Worm (Caenorhabditis elegans) whole organism, early embryonic: ENCODE data around the gene clic-1.
"Not testable (repeated sequence)": the region's sequence is repeated elsewhere in the genome, so short reads cannot be mapped to it uniquely, and the experiment has no call there.

ENCODE experiments used
- B0310.2 ChIP-seq: sonication (generic microtip); optimal IDR thresholded peaks from 2 replicates; lab custom pipeline; 2016; ENCODE audit warnings: mild to moderate bottlenecking, missing genetic modification characterization, missing compliant biosample characterization
- F13C5.2 ChIP-seq: sonication (generic microtip); optimal IDR thresholded peaks from 2 replicates; lab custom pipeline; 2017; ENCODE audit warnings: mild to moderate bottlenecking, missing genetic modification characterization, inconsistent platforms, missing compliant biosample characterization
- aly-1 ChIP-seq: sonication (generic microtip); optimal IDR thresholded peaks from 2 replicates; lab custom pipeline; 2016; ENCODE audit warnings: missing genetic modification characterization, missing compliant biosample characterization
- ama-1 ChIP-seq: fragments of 150-350 bp; optimal IDR thresholded peaks from 2 replicates; lab custom pipeline; 2014
- ceh-13 ChIP-seq: fragments of 200-800 bp; sonication (Bioruptor generic); optimal IDR thresholded peaks from 2 replicates; lab custom pipeline; 2018; ENCODE audit warnings: mild to moderate bottlenecking, missing genetic modification characterization, missing compliant biosample characterization
- ceh-36 ChIP-seq: sonication (generic microtip); optimal IDR thresholded peaks from 2 replicates; lab custom pipeline; 2016; ENCODE audit warnings: missing genetic modification characterization, inconsistent platforms, missing compliant biosample characterization
- ets-7 ChIP-seq: sonication (generic microtip); optimal IDR thresholded peaks from 2 replicates; lab custom pipeline; 2016; ENCODE audit warnings: missing genotype, missing genetic modification characterization, missing compliant biosample characterization
- flt-1 ChIP-seq: fragments of 200-800 bp; sonication (Bioruptor generic); IDR thresholded peaks from 2 replicates; pipeline ENCODE4 v1.3.6; 2022; ENCODE audit warnings: missing genetic modification characterization, missing compliant biosample characterization
- hmbx-1 ChIP-seq: sonication (generic microtip); optimal IDR thresholded peaks from 2 replicates; lab custom pipeline; 2016; ENCODE audit warnings: mild to moderate bottlenecking, missing genetic modification characterization, missing compliant biosample characterization
- hmg-4 ChIP-seq: fragments of 200-800 bp; sonication (Bioruptor generic); optimal IDR thresholded peaks from 2 replicates; lab custom pipeline; 2018; ENCODE audit warnings: mild to moderate bottlenecking, missing genetic modification characterization, missing compliant biosample characterization
- hnd-1 ChIP-seq: sonication (generic microtip); optimal IDR thresholded peaks from 2 replicates; lab custom pipeline; 2016; ENCODE audit warnings: missing genetic modification characterization, missing compliant biosample characterization
- pes-1 ChIP-seq: fragments of 200-800 bp; sonication (Bioruptor generic); IDR thresholded peaks from 2 replicates; pipeline ENCODE4 v1.3.6; 2022; ENCODE audit warnings: missing genetic modification reagents, missing genetic modification characterization, missing compliant biosample characterization
- scrt-1 ChIP-seq: fragments of 200-800 bp; sonication (Bioruptor generic); IDR thresholded peaks from 2 replicates; pipeline ENCODE4 v1.3.6; 2022; ENCODE audit warnings: missing genetic modification characterization, missing compliant biosample characterization
- sea-1 ChIP-seq: fragments of 200-800 bp; sonication (Bioruptor generic); conservative IDR thresholded peaks from 2 replicates; pipeline ENCODE4 v1.3.6; 2022; ENCODE audit warnings: missing genetic modification characterization, missing compliant biosample characterization
- tbx-11 ChIP-seq: fragments of 200-800 bp; sonication (Bioruptor generic); IDR thresholded peaks from 2 replicates; pipeline ENCODE4 v1.3.6; 2022; ENCODE audit warnings: missing genetic modification characterization, missing compliant biosample characterization
- tbx-37 ChIP-seq: fragments of 200-800 bp; sonication (Bioruptor generic); conservative IDR thresholded peaks from 2 replicates; pipeline ENCODE4 v1.3.6; 2022; ENCODE audit warnings: missing genetic modification reagents, missing genetic modification characterization, missing compliant biosample characterization
- tra-4 ChIP-seq: sonication (generic microtip); optimal IDR thresholded peaks from 2 replicates; lab custom pipeline; 2017; ENCODE audit warnings: missing genetic modification characterization, missing compliant biosample characterization

Gene clic-1

ce11 chrV:7705316-7705715 lies 29.4 kb downstream of the clic-1 start, which contains the start of gene srw-3:
TSS of gene srw-3 (plus strand) at chrV:7705616.
- no peak for TF ChIP-seq hnd-1

DNA sequence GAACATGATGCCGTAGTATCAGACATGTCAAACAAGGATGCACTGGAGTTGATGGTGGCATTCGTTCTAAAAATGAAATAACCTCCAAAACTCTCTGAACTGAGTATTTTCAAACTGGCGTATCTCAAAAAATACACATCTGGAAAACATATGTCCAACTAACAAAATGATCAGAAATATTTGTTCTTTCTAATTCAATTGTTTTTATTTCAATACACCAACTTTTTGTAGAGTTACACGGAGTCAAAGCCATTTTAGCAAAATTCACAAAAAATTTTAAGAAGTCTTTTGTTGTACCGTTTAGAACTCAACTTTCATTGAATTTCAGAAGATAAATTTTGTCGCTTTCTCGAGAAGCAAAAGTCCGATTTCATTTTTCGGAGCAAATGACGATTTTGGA lies 31.2 kb downstream of the clic-1 start, which contains the start of gene srsx-40:
srsx-40 (minus strand) TSS at position 101 of the 400 bp plus-strand sequence.
- not testable (repeated sequence) for TF ChIP-seq ets-7 (tag; lab: Kevin White, UChicago); scrt-1 (GFP tag; lab: Robert Waterston, UW); hmbx-1

DNA sequence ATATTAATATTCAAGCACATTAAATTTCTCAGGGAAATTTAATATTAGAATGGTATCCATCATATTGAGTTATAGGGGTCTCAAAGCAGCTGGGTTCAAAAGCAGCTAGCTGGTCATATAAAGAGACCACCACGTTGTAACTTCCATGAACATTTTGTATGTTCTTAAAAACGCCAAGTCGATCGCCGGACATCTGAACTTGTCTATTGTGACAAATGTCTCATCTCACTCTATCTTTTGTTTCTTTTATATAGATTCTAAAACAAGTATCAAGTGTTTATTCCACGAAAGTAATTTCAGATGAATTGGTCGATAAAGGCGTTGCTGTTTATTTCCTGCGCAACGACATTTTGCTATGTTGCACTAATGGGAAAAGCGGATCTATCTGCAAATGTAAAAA lies 37.9 kb downstream of the clic-1 start, which contains the start of gene ZK105.3:
ZK105.3 (plus strand) TSS at position 301 of the 400 bp plus-strand sequence.
- TF ChIP-seq ets-7 (tag; lab: Kevin White, UChicago) (no peak), ama-1 (lab: Kevin White, UChicago) (no peak), pes-1 (GFP tag; lab: Robert Waterston, UW) (no peak), tra-4 (tag; lab: Kevin White, UChicago) (no peak), tbx-11 (no peak), tbx-37 (no peak), sea-1 (GFP tag; lab: Robert Waterston, UW) (no peak), flt-1 (GFP tag; lab: Robert Waterston, UW) (no peak), scrt-1 (GFP tag; lab: Robert Waterston, UW) (no peak), hnd-1 (no peak), B0310.2 (tag; lab: Kevin White, UChicago) (no peak), hmbx-1 (no peak), F13C5.2 (tag; lab: Kevin White, UChicago) (no peak)

- TF ChIP-seq ets-7 (tag; lab: Kevin White, UChicago) (no peak), sea-1 (GFP tag; lab: Robert Waterston, UW) (no peak), hmbx-1 (no peak), ceh-36 (tag; lab: Kevin White, UChicago) (no peak), pes-1 (GFP tag; lab: Robert Waterston, UW) (no peak), aly-1 (no peak), hnd-1 (no peak), B0310.2 (tag; lab: Kevin White, UChicago) (no peak), ceh-13 (GFP tag; lab: Kevin White, UChicago) (no peak), flt-1 (GFP tag; lab: Robert Waterston, UW) (no peak), tbx-37 (no peak), hmg-4 (GFP tag; lab: Kevin White, UChicago) (no peak), tbx-11 (no peak)
These were observed 41.3 kb downstream of the clic-1 start, which contains the start of gene C12D5.10 for ce11 chrV:7693394-7693793. TSS of gene C12D5.10 (minus strand) at chrV:7693494.

ce11 chrV:7690637-7691036 lies 44.1 kb downstream of the clic-1 start:
- TF ChIP-seq hnd-1: no peak
- TF ChIP-seq ceh-36 (tag; lab: Kevin White, UChicago): no peak
- no peak for TF ChIP-seq tra-4 (tag; lab: Kevin White, UChicago)
- TF ChIP-seq flt-1 (GFP tag; lab: Robert Waterston, UW): no peak
- no peak for TF ChIP-seq ets-7 (tag; lab: Kevin White, UChicago)
- no peak for TF ChIP-seq ceh-13 (GFP tag; lab: Kevin White, UChicago)
- no peak for TF ChIP-seq hmg-4 (GFP tag; lab: Kevin White, UChicago)
- no peak for TF ChIP-seq B0310.2 (tag; lab: Kevin White, UChicago)
- TF ChIP-seq sea-1 (GFP tag; lab: Robert Waterston, UW): no peak

DNA sequence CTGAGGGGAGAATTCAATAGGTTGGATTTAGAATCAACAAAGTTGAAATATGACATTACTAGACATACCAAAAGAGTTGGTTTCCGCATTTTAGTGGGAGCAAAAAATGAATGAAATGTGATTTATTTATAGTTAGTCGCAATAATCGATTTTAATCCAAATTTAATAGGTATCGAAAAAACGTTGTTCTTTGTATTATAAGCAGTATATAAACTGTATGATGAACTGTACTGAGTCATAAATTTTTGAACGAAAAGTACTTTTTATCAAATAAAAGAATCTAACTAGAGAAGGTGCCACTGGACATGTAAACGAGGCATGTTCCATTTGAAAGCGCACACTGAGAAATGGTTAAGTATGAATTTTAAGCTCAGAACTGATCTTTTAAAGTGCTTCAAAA lies 44.8 kb downstream of the clic-1 start, which contains the start of gene C12D5.9:
C12D5.9 (minus strand) TSS at position 101 of the 400 bp plus-strand sequence.
- TF ChIP-seq tra-4 (tag; lab: Kevin White, UChicago) (no peak), sea-1 (GFP tag; lab: Robert Waterston, UW) (no peak), ama-1 (lab: Kevin White, UChicago) (no peak), hmbx-1 (no peak), tbx-11 (no peak), hnd-1 (no peak), pes-1 (GFP tag; lab: Robert Waterston, UW) (no peak), hmg-4 (GFP tag; lab: Kevin White, UChicago) (no peak), ceh-36 (tag; lab: Kevin White, UChicago) (no peak), F13C5.2 (tag; lab: Kevin White, UChicago) (no peak), aly-1 (no peak), ceh-13 (GFP tag; lab: Kevin White, UChicago) (no peak), ets-7 (tag; lab: Kevin White, UChicago) (no peak), scrt-1 (GFP tag; lab: Robert Waterston, UW) (no peak), flt-1 (GFP tag; lab: Robert Waterston, UW) (no peak), B0310.2 (tag; lab: Kevin White, UChicago) (no peak), tbx-37 (no peak)

DNA sequence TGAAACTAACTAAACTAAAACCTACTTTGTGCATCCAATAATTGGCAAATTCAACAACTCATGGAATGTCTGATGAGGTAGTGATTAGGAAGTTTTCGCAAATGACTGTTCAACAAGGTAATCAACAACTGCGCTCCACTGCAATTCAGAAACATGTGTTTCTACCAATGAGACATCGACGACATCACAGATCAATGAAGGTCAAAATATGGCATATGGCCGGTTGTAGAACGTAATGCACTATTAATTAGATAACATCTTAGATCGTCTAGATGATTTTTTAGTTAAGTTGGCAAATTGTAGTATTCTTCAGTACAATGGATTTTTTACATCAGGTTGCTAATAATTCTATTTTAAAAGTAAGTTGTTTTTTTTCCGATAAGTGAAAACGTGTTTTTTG lies 48.5 kb downstream of the clic-1 start, which contains the start of the genes nhr-94 and nhr-152:
nhr-94 (minus strand) TSS at position 147 of the 400 bp plus-strand sequence.
nhr-152 (plus strand) TSS at position 162 of the 400 bp plus-strand sequence.
- no peak for TF ChIP-seq flt-1 (GFP tag; lab: Robert Waterston, UW)
- TF ChIP-seq hmg-4 (GFP tag; lab: Kevin White, UChicago): no peak
- TF ChIP-seq scrt-1 (GFP tag; lab: Robert Waterston, UW): no peak
- no peak for TF ChIP-seq F13C5.2 (tag; lab: Kevin White, UChicago)
- TF ChIP-seq ama-1 (lab: Kevin White, UChicago): no peak
- TF ChIP-seq tbx-37: no peak
- TF ChIP-seq aly-1: no peak
- TF ChIP-seq B0310.2 (tag; lab: Kevin White, UChicago): no peak
- no peak for TF ChIP-seq ceh-36 (tag; lab: Kevin White, UChicago)
- no peak for TF ChIP-seq tra-4 (tag; lab: Kevin White, UChicago)
- no peak for TF ChIP-seq tbx-11
- TF ChIP-seq sea-1 (GFP tag; lab: Robert Waterston, UW): no peak
- TF ChIP-seq hmbx-1: no peak
- no peak for TF ChIP-seq hnd-1
- no peak for TF ChIP-seq pes-1 (GFP tag; lab: Robert Waterston, UW)
- TF ChIP-seq ets-7 (tag; lab: Kevin White, UChicago): no peak
- TF ChIP-seq ceh-13 (GFP tag; lab: Kevin White, UChicago): no peak
